Fruit fly (Drosophila melanogaster): ENCODE data around the gene PhKgamma.
"Not testable (repeated sequence)": the region's sequence is repeated elsewhere in the genome, so short reads cannot be mapped to it uniquely, and the experiment has no call there.

Gene PhKgamma

dm6 chrX:11729993-11730392 is 35.1 kb downstream of the PhKgamma start:
- TF ChIP-seq cic (GFP tag; optimal IDR thresholded peaks at IDR 0.05) = no peak
- TF ChIP-seq CG7101 (tag; optimal IDR thresholded peaks at IDR 0.05) = peak; percentile 23
- no peak for TF ChIP-seq CG14711 (tag; optimal IDR thresholded peaks at IDR 0.05)
- peak; percentile 6 for TF ChIP-seq pad (GFP tag; optimal IDR thresholded peaks at IDR 0.05)
- peak; percentile 58 for TF ChIP-seq CG7045 (GFP tag; optimal IDR thresholded peaks at IDR 0.05)
- TF ChIP-seq CG5204 (GFP tag; optimal IDR thresholded peaks at IDR 0.05) = peak; percentile 57
- peak; percentile 16 for TF ChIP-seq CG11617 (GFP tag; optimal IDR thresholded peaks at IDR 0.05)
- TF ChIP-seq toe (GFP tag; optimal IDR thresholded peaks at IDR 0.05) = no peak
- TF ChIP-seq Hr96 (GFP tag; optimal IDR thresholded peaks at IDR 0.05) = peak; percentile 35
- peak; percentile 3 for TF ChIP-seq tj (GFP tag; optimal IDR thresholded peaks at IDR 0.05)
- peak; percentile 38 for TF ChIP-seq CG12768 (GFP tag; optimal IDR thresholded peaks at IDR 0.05)

DNA sequence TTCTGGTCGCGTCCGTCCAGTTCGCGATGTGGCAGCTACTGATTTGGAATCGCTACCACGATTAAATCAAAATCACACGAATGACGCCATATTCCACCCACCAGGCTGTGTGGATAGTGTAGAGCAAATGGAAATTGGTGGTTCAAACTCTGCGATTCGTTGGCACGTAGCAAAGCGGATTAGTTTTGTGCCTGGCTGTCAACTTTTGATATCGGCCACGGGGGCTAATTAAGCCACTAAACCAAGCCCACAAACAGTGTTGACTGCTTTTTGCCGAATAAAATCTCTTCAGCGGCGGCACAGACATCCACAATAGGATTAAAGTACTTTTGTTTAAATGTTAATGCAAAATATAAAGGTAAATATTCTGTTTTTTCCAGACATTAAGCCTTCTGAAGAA is 36.7 kb downstream of the PhKgamma start, which contains the start of gene inaF-C:
Gene inaF-C (minus strand): TSS at position 101 of the 400 bp plus-strand sequence.
- TF ChIP-seq tj (GFP tag; optimal IDR thresholded peaks at IDR 0.05) (no peak), cic (GFP tag; optimal IDR thresholded peaks at IDR 0.05) (no peak), Crg-1 (GFP tag; optimal IDR thresholded peaks at IDR 0.05) (no peak), Clk (GFP tag; optimal IDR thresholded peaks at IDR 0.05) (no peak), cnc (optimal IDR thresholded peaks at IDR 0.05) (no peak), CG14711 (tag; optimal IDR thresholded peaks at IDR 0.05) (no peak), pad (GFP tag; optimal IDR thresholded peaks at IDR 0.05) (no peak), CG12768 (GFP tag; optimal IDR thresholded peaks at IDR 0.05) (no peak), toe (GFP tag; optimal IDR thresholded peaks at IDR 0.05) (no peak), CG7045 (GFP tag; optimal IDR thresholded peaks at IDR 0.05) (no peak), bab1 (GFP tag; optimal IDR thresholded peaks at IDR 0.05) (no peak), CG33017 (tag; optimal IDR thresholded peaks at IDR 0.05) (no peak), CG7101 (tag; optimal IDR thresholded peaks at IDR 0.05) (no peak), Hr96 (GFP tag; optimal IDR thresholded peaks at IDR 0.05) (no peak), kay (GFP tag; ENCODE audit: borderline replicate concordance) (no peak), Mnt (GFP tag; optimal IDR thresholded peaks at IDR 0.05) (no peak), CG5204 (GFP tag; optimal IDR thresholded peaks at IDR 0.05) (no peak), CG11617 (GFP tag; optimal IDR thresholded peaks at IDR 0.05) (no peak), CG1620 (GFP tag; optimal IDR thresholded peaks at IDR 0.05) (no peak)

dm6 chrX:11732670-11733069 is 37.7 kb downstream of the PhKgamma start, which contains the start of gene inaF-B:
Gene inaF-B, minus strand, starts transcription at chrX:11732770.
- no peak for TF ChIP-seq CG7101 (tag; optimal IDR thresholded peaks at IDR 0.05)
- TF ChIP-seq kay (GFP tag; ENCODE audit: borderline replicate concordance) = no peak
- no peak for TF ChIP-seq pad (GFP tag; optimal IDR thresholded peaks at IDR 0.05)
- no peak for TF ChIP-seq CG7045 (GFP tag; optimal IDR thresholded peaks at IDR 0.05)
- TF ChIP-seq Hr96 (GFP tag; optimal IDR thresholded peaks at IDR 0.05) = no peak
- TF ChIP-seq Mnt (GFP tag; optimal IDR thresholded peaks at IDR 0.05) = no peak
- no peak for TF ChIP-seq CG1620 (GFP tag; optimal IDR thresholded peaks at IDR 0.05)
- TF ChIP-seq cnc (optimal IDR thresholded peaks at IDR 0.05) = no peak
- TF ChIP-seq CG11617 (GFP tag; optimal IDR thresholded peaks at IDR 0.05) = no peak
- no peak for TF ChIP-seq bab1 (GFP tag; optimal IDR thresholded peaks at IDR 0.05)
- TF ChIP-seq cic (GFP tag; optimal IDR thresholded peaks at IDR 0.05) = no peak
- no peak for TF ChIP-seq CG33017 (tag; optimal IDR thresholded peaks at IDR 0.05)
- TF ChIP-seq toe (GFP tag; optimal IDR thresholded peaks at IDR 0.05) = no peak
- TF ChIP-seq Clk (GFP tag; optimal IDR thresholded peaks at IDR 0.05) = no peak
- no peak for TF ChIP-seq ovo (GFP tag; optimal IDR thresholded peaks at IDR 0.05)
- TF ChIP-seq CG5204 (GFP tag; optimal IDR thresholded peaks at IDR 0.05) = no peak
- no peak for TF ChIP-seq CG12768 (GFP tag; optimal IDR thresholded peaks at IDR 0.05)

DNA sequence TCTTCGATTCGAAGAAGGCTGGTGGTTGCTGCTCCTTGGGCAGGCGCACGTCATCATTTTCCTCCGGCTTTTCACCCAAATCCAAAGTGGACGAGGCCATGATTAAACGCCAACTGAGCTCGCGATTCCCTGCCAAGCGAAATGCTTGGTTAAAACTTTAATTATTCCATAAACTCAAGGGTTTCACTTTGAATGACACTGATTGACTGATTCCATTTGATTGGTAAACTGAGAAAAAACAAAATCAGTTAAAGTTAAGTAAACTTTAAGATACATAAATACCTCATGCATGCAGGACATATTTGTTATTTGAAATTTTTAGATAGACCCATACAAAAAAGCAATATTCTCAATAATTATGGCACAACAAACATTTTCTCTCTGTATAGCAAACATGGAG is 38.9 kb downstream of the PhKgamma start, which contains the start of gene inaF-A:
Gene inaF-A (minus strand): TSS at position 101 of the 400 bp plus-strand sequence.
- TF ChIP-seq cnc (optimal IDR thresholded peaks at IDR 0.05) (no peak), CG12768 (GFP tag; optimal IDR thresholded peaks at IDR 0.05) (no peak), bab1 (GFP tag; optimal IDR thresholded peaks at IDR 0.05) (no peak), CG33017 (tag; optimal IDR thresholded peaks at IDR 0.05) (no peak), CG5204 (GFP tag; optimal IDR thresholded peaks at IDR 0.05) (no peak), Hr96 (GFP tag; optimal IDR thresholded peaks at IDR 0.05) (no peak), Crg-1 (GFP tag; optimal IDR thresholded peaks at IDR 0.05) (no peak), Mnt (GFP tag; optimal IDR thresholded peaks at IDR 0.05) (no peak), Clk (GFP tag; optimal IDR thresholded peaks at IDR 0.05) (no peak), CG7045 (GFP tag; optimal IDR thresholded peaks at IDR 0.05) (no peak), tj (GFP tag; optimal IDR thresholded peaks at IDR 0.05) (no peak), cic (GFP tag; optimal IDR thresholded peaks at IDR 0.05) (no peak), CG11617 (GFP tag; optimal IDR thresholded peaks at IDR 0.05) (no peak)

- TF ChIP-seq kay (GFP tag; ENCODE audit: borderline replicate concordance) = no peak
- TF ChIP-seq cnc (optimal IDR thresholded peaks at IDR 0.05) = no peak
- no peak for TF ChIP-seq CG11617 (GFP tag; optimal IDR thresholded peaks at IDR 0.05)
- no peak for TF ChIP-seq tj (GFP tag; optimal IDR thresholded peaks at IDR 0.05)
- TF ChIP-seq CG1620 (GFP tag; optimal IDR thresholded peaks at IDR 0.05) = no peak
- no peak for TF ChIP-seq pad (GFP tag; optimal IDR thresholded peaks at IDR 0.05)
- TF ChIP-seq bab1 (GFP tag; optimal IDR thresholded peaks at IDR 0.05) = no peak
- no peak for TF ChIP-seq CG7045 (GFP tag; optimal IDR thresholded peaks at IDR 0.05)
- TF ChIP-seq toe (GFP tag; optimal IDR thresholded peaks at IDR 0.05) = no peak
- no peak for TF ChIP-seq CG12768 (GFP tag; optimal IDR thresholded peaks at IDR 0.05)
- no peak for TF ChIP-seq ovo (GFP tag; optimal IDR thresholded peaks at IDR 0.05)
- no peak for TF ChIP-seq Mnt (GFP tag; optimal IDR thresholded peaks at IDR 0.05)
- no peak for TF ChIP-seq cic (GFP tag; optimal IDR thresholded peaks at IDR 0.05)
- TF ChIP-seq CG5204 (GFP tag; optimal IDR thresholded peaks at IDR 0.05) = no peak
- TF ChIP-seq Hr96 (GFP tag; optimal IDR thresholded peaks at IDR 0.05) = no peak
- TF ChIP-seq CG33017 (tag; optimal IDR thresholded peaks at IDR 0.05) = no peak
- no peak for TF ChIP-seq Clk (GFP tag; optimal IDR thresholded peaks at IDR 0.05)
- no peak for TF ChIP-seq CG14711 (tag; optimal IDR thresholded peaks at IDR 0.05)
These were observed 41.5 kb downstream of the PhKgamma start for dm6 chrX:11736421-11736820.

- not testable (repeated sequence) for TF ChIP-seq CG14711 (tag; optimal IDR thresholded peaks at IDR 0.05); CG7045 (GFP tag; optimal IDR thresholded peaks at IDR 0.05); Clk (GFP tag; optimal IDR thresholded peaks at IDR 0.05)
These were observed 59.0 kb downstream of the PhKgamma start, which contains the start of gene m for dm6 chrX:11753973-11754372. Gene m, plus strand, starts transcription at chrX:11754273.

All from whole organism, adult.